Fruit fly (Drosophila melanogaster) whole organism, embryonic: Measurements from ENCODE around the gene Cpr78E.
A peak's percentile ranks its signal among the peaks of the same experiment; 100 is the strongest.

Experiments
- Antp ChIP-seq: fragments of 200-800 bp; sonication (Bioruptor generic); optimal IDR thresholded peaks from 3 replicates; lab custom pipeline; 2016; ENCODE audit warnings: missing biosample characterization, missing genetic modification characterization
- Atf3 ChIP-seq: fragments of 200-800 bp; sonication (Bioruptor generic); optimal IDR thresholded peaks from 3 replicates; lab custom pipeline; 2016; ENCODE audit warnings: missing biosample characterization, missing genetic modification characterization
- Atf6 ChIP-seq: fragments of 200-800 bp; sonication (Bioruptor generic); IDR thresholded peaks from 2 replicates; pipeline ENCODE4 v1.3.6; 2022; ENCODE audit warnings: missing biosample characterization, missing genetic modification characterization
- B-H1 ChIP-seq: fragments of 200-800 bp; sonication (Bioruptor generic); IDR thresholded peaks from 3 replicates; pipeline ENCODE4 v1.3.6; 2022; ENCODE audit warnings: missing biosample characterization, missing genetic modification characterization
- CG10147 ChIP-seq: fragments of 200-800 bp; sonication (Bioruptor generic); optimal IDR thresholded peaks from 2 replicates; lab custom pipeline; 2019; ENCODE audit warnings: missing biosample characterization, mild to moderate bottlenecking, missing genetic modification characterization, moderate library complexity
- CG10431 ChIP-seq: fragments of 200-800 bp; sonication (Bioruptor generic); optimal IDR thresholded peaks from 3 replicates; lab custom pipeline; 2018; ENCODE audit warnings: missing biosample characterization, mild to moderate bottlenecking, missing genetic modification characterization
- CG10543 ChIP-seq: fragments of 200-800 bp; sonication (Bioruptor generic); optimal IDR thresholded peaks from 3 replicates; lab custom pipeline; 2017; ENCODE audit warnings: missing biosample characterization, mild to moderate bottlenecking, missing genetic modification characterization, moderate library complexity
- CG10979 ChIP-seq: fragments of 200-800 bp; sonication (Bioruptor generic); optimal IDR thresholded peaks from 2 replicates; lab custom pipeline; 2018; ENCODE audit warnings: missing biosample characterization, mild to moderate bottlenecking, missing genetic modification characterization, moderate library complexity
- CG11247 ChIP-seq: fragments of 200-800 bp; sonication (Bioruptor generic); IDR thresholded peaks from 2 replicates; pipeline ENCODE4 v1.3.6; 2022; ENCODE audit warnings: missing biosample characterization, missing genetic modification characterization
- CG11456 ChIP-seq: fragments of 200-800 bp; sonication (Bioruptor generic); IDR thresholded peaks from 3 replicates; pipeline ENCODE4 v1.3.6; 2022; ENCODE audit warnings: missing biosample characterization, missing genetic modification characterization
- CG11723 ChIP-seq: fragments of 200-800 bp; sonication (Bioruptor generic); optimal IDR thresholded peaks from 2 replicates; lab custom pipeline; 2017; ENCODE audit warnings: missing biosample characterization, mild to moderate bottlenecking, missing genetic modification characterization
- CG17186 ChIP-seq: fragments of 200-800 bp; sonication (Bioruptor generic); optimal IDR thresholded peaks from 3 replicates; lab custom pipeline; 2017; ENCODE audit warnings: missing biosample characterization, missing genetic modification reagents, missing genetic modification characterization
- CG17328 ChIP-seq: fragments of 200-800 bp; sonication (Bioruptor generic); IDR thresholded peaks from 2 replicates; pipeline ENCODE4 v1.3.6; 2022; ENCODE audit warnings: missing biosample characterization, missing genetic modification characterization
- CG17361 ChIP-seq: fragments of 200-800 bp; sonication (Bioruptor generic); IDR thresholded peaks from 3 replicates; pipeline ENCODE4 v1.3.6; 2022; ENCODE audit warnings: missing biosample characterization, missing genetic modification characterization
- CG17612 ChIP-seq: fragments of 200-800 bp; sonication (Bioruptor generic); IDR thresholded peaks from 2 replicates; pipeline ENCODE4 v1.3.6; 2022; ENCODE audit warnings: missing biosample characterization, missing genetic modification characterization
- CG3163 ChIP-seq: fragments of 200-800 bp; sonication (Bioruptor generic); optimal IDR thresholded peaks from 3 replicates; lab custom pipeline; 2016; ENCODE audit warnings: missing biosample characterization, missing genetic modification characterization
- CG32772 ChIP-seq: fragments of 200-800 bp; sonication (Bioruptor generic); IDR thresholded peaks from 2 replicates; pipeline ENCODE4 v1.3.6; 2022; ENCODE audit warnings: missing biosample characterization, missing genetic modification characterization
- CG3995 ChIP-seq: fragments of 200-800 bp; sonication (Bioruptor generic); optimal IDR thresholded peaks from 3 replicates; lab custom pipeline; 2016; ENCODE audit warnings: missing biosample characterization, missing genetic modification characterization
- CG4820 ChIP-seq: fragments of 200-800 bp; sonication (Bioruptor generic); optimal IDR thresholded peaks from 3 replicates; lab custom pipeline; 2016; ENCODE audit warnings: missing biosample characterization, missing genetic modification characterization
- CG6254 ChIP-seq: fragments of 200-800 bp; sonication (Bioruptor generic); optimal IDR thresholded peaks from 3 replicates; lab custom pipeline; 2017; ENCODE audit warnings: mild to moderate bottlenecking, missing biosample characterization, missing genetic modification reagents, missing genetic modification characterization
- CG6272 ChIP-seq: fragments of 200-800 bp; sonication (Bioruptor generic); IDR thresholded peaks from 2 replicates; pipeline ENCODE4 v1.3.6; 2022; ENCODE audit warnings: missing biosample characterization, missing genetic modification characterization
- CG6765 ChIP-seq: fragments of 200-800 bp; sonication (Bioruptor generic); optimal IDR thresholded peaks from 3 replicates; lab custom pipeline; 2017; ENCODE audit warnings: missing biosample characterization, mild to moderate bottlenecking, missing genetic modification characterization
- CG6813 ChIP-seq: fragments of 200-800 bp; sonication (Bioruptor generic); optimal IDR thresholded peaks from 2 replicates; lab custom pipeline; 2017; ENCODE audit warnings: missing biosample characterization, missing genetic modification characterization, mild to moderate bottlenecking, moderate library complexity, missing genetic modification reagents
- CG7556 ChIP-seq: fragments of 200-800 bp; sonication (Bioruptor generic); optimal IDR thresholded peaks from 2 replicates; lab custom pipeline; 2017; ENCODE audit warnings: missing biosample characterization, mild to moderate bottlenecking, missing genetic modification characterization
- CG7987 ChIP-seq: fragments of 200-800 bp; sonication (Bioruptor generic); optimal IDR thresholded peaks from 2 replicates; lab custom pipeline; 2018; ENCODE audit warnings: missing biosample characterization, mild to moderate bottlenecking, missing genetic modification characterization, moderate library complexity
- CG8281 ChIP-seq: fragments of 200-800 bp; sonication (Bioruptor generic); optimal IDR thresholded peaks from 2 replicates; lab custom pipeline; 2018; ENCODE audit warnings: missing biosample characterization, mild to moderate bottlenecking, missing genetic modification characterization, moderate library complexity
- Dbx ChIP-seq: fragments of 200-800 bp; sonication (Bioruptor generic); IDR thresholded peaks from 3 replicates; pipeline ENCODE4 v1.3.6; 2022; ENCODE audit warnings: missing biosample characterization, missing genetic modification characterization
- Fer2 ChIP-seq: fragments of 200-800 bp; sonication (Bioruptor generic); optimal IDR thresholded peaks from 2 replicates; lab custom pipeline; 2018; ENCODE audit warnings: missing biosample characterization, mild to moderate bottlenecking, missing genetic modification characterization, moderate library complexity
- Hr78 ChIP-seq, 2 experiments: fragments of 200-800 bp in 1 of 2; fragments of >200 bp in 1 of 2; sonication (Bioruptor generic) in 1 of 2; optimal IDR thresholded peaks; 2 replicates each; lab custom pipeline; 2017 to 2019; ENCODE audit warnings: missing biosample characterization in 2 of 2, missing genetic modification characterization in 2 of 2, mild to moderate bottlenecking in 1 of 2, moderate library complexity in 1 of 2
- Lpt ChIP-seq: fragments of >200 bp; optimal IDR thresholded peaks from 2 replicates; lab custom pipeline; 2018; ENCODE audit warnings: missing biosample characterization, missing genetic modification characterization
- Max ChIP-seq: fragments of 200-800 bp; sonication (Bioruptor generic); optimal IDR thresholded peaks from 2 replicates; lab custom pipeline; 2016; ENCODE audit warnings: missing biosample characterization, mild to moderate bottlenecking, missing genetic modification characterization
- Optix ChIP-seq: fragments of 200-800 bp; sonication (Bioruptor generic); IDR thresholded peaks from 3 replicates; pipeline ENCODE4 v1.3.6; 2022; ENCODE audit warnings: missing biosample characterization, missing genetic modification characterization
- Rfx ChIP-seq: fragments of 200-800 bp; sonication (Bioruptor generic); IDR thresholded peaks from 2 replicates; pipeline ENCODE4 v1.3.6; 2022; ENCODE audit warnings: missing biosample characterization, missing genetic modification characterization
- Sin3A ChIP-seq: fragments of >200 bp; optimal IDR thresholded peaks from 2 replicates; lab custom pipeline; 2018
- chm ChIP-seq: fragments of 200-800 bp; sonication (Bioruptor generic); IDR thresholded peaks from 2 replicates; pipeline ENCODE4 v1.3.6; 2022; ENCODE audit warnings: missing biosample characterization, missing genetic modification characterization
- dati ChIP-seq: fragments of 200-800 bp; sonication (Bioruptor generic); IDR thresholded peaks from 2 replicates; pipeline ENCODE4 v1.3.6; 2022; ENCODE audit warnings: missing biosample characterization, missing genetic modification characterization
- dmrt11E ChIP-seq: fragments of 200-800 bp; sonication (Bioruptor generic); optimal IDR thresholded peaks from 3 replicates; lab custom pipeline; 2018; ENCODE audit warnings: missing biosample characterization, mild to moderate bottlenecking, missing genetic modification characterization, moderate library complexity
- dmrt99B ChIP-seq: fragments of 200-800 bp; sonication (Bioruptor generic); optimal IDR thresholded peaks from 2 replicates; lab custom pipeline; 2018; ENCODE audit warnings: missing biosample characterization, mild to moderate bottlenecking, missing genetic modification characterization, moderate library complexity
- gcm ChIP-seq: fragments of 200-800 bp; sonication (Bioruptor generic); optimal IDR thresholded peaks from 2 replicates; lab custom pipeline; 2019; ENCODE audit warnings: missing biosample characterization, mild to moderate bottlenecking, missing genetic modification characterization, moderate library complexity
- grn ChIP-seq: fragments of 200-800 bp; sonication (Bioruptor generic); optimal IDR thresholded peaks from 3 replicates; lab custom pipeline; 2017; ENCODE audit warnings: missing biosample characterization, missing genetic modification characterization
- gsb ChIP-seq: fragments of 200-800 bp; sonication (Bioruptor generic); IDR thresholded peaks from 2 replicates; pipeline ENCODE4 v1.3.6; 2022; ENCODE audit warnings: missing biosample characterization, missing genetic modification characterization
- gt ChIP-seq: fragments of 200-800 bp; sonication (Bioruptor generic); IDR thresholded peaks from 2 replicates; pipeline ENCODE4 v1.3.6; 2022; ENCODE audit warnings: missing biosample characterization, missing genetic modification characterization
- hbn ChIP-seq: fragments of 200-800 bp; sonication (Bioruptor generic); IDR thresholded peaks from 2 replicates; pipeline ENCODE4 v1.3.6; 2022; ENCODE audit warnings: missing biosample characterization, missing genetic modification characterization; ENCODE audit not compliant: partially characterized antibody
- insv ChIP-seq, 2 experiments: fragments of 200-800 bp; sonication (Bioruptor generic); optimal IDR thresholded peaks; 3 replicates each; lab custom pipeline; 2016 to 2018; ENCODE audit warnings: missing biosample characterization in 2 of 2, missing genetic modification characterization in 2 of 2
- maf-S ChIP-seq: fragments of 200-800 bp; sonication (Bioruptor generic); optimal IDR thresholded peaks from 2 replicates; lab custom pipeline; 2016; ENCODE audit warnings: missing biosample characterization, missing genetic modification characterization
- onecut ChIP-seq: fragments of 200-800 bp; sonication (Bioruptor generic); IDR thresholded peaks from 2 replicates; pipeline ENCODE4 v1.3.6; 2022; ENCODE audit warnings: missing biosample characterization, missing genetic modification characterization
- stwl ChIP-seq: fragments of 200-800 bp; sonication (Bioruptor generic); optimal IDR thresholded peaks from 3 replicates; lab custom pipeline; 2018; ENCODE audit warnings: missing biosample characterization, mild to moderate bottlenecking, missing genetic modification characterization, moderate library complexity
- tll ChIP-seq, 2 experiments: fragments of 200-800 bp in 1 of 2; fragments of >200 bp in 1 of 2; sonication (Bioruptor generic) in 1 of 2; optimal IDR thresholded peaks; 2 replicates each; lab custom pipeline; 2017 to 2019; ENCODE audit warnings: missing biosample characterization in 2 of 2, missing genetic modification characterization in 2 of 2, mild to moderate bottlenecking in 1 of 2, moderate library complexity in 1 of 2
- vnd ChIP-seq: fragments of 200-800 bp; sonication (Bioruptor generic); IDR thresholded peaks from 3 replicates; pipeline ENCODE4 v1.3.6; 2022; ENCODE audit warnings: missing biosample characterization, missing genetic modification characterization; ENCODE audit not compliant: partially characterized antibody
- wek ChIP-seq: fragments of 200-800 bp; sonication (Bioruptor generic); optimal IDR thresholded peaks from 3 replicates; lab custom pipeline; 2018; ENCODE audit warnings: missing biosample characterization, mild to moderate bottlenecking, missing genetic modification characterization, moderate library complexity
- z ChIP-seq: fragments of 200-800 bp; sonication (Bioruptor generic); IDR thresholded peaks from 3 replicates; pipeline ENCODE4 v1.3.6; 2022; ENCODE audit warnings: missing biosample characterization, missing genetic modification characterization

The Cpr78E gene

DNA sequence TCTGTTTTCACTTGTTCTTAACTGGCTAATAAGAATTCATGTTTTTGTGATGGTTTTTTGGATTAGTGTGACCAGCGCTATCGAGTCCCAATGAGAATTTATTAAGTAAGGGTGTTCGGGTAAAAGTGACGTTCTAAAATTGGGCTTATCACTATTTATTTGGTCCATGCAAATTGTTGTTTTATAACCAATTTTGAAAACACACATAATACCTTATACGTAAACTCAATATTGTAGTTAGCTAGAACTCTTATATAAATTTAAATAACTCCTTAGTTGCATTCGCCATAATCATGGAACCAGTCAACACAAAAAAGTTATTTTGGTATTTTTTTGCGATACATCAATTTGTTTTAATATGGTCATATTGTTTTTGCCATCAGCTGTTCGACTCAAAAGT, 12.9 kb upstream of the Cpr78E start, which contains the start of the genes Als2 and CG11248 (continued):
- TF ChIP-seq CG4820 (GFP tag; lab: Kevin White, UChicago) (peak; percentile 68), Dbx (peak; percentile 70), Optix (GFP tag; lab: Robert Waterston, UW) (no peak), wek (GFP tag; lab: Kevin White, UChicago) (peak; percentile 90), gt (GFP tag; lab: Robert Waterston, UW) (no peak), gcm (no peak), CG17361 (GFP tag; lab: Robert Waterston, UW) (no peak; the same call in 1 of the 3 replicates), dati (no peak), Antp (peak; percentile 57), CG6813 (no peak), Sin3A (lab: Kevin White, UChicago) (peak; percentile 6), hbn (GFP tag; lab: Robert Waterston, UW) (no peak), CG3995 (GFP tag; lab: Kevin White, UChicago) (peak; percentile 87), maf-S (GFP tag; lab: Kevin White, UChicago) (peak; percentile 60), stwl (tag; lab: Kevin White, UChicago) (peak; percentile 82), Atf3 (GFP tag; lab: Kevin White, UChicago) (peak; percentile 57), CG10147 (GFP tag; lab: Kevin White, UChicago) (no peak), Max (GFP tag; lab: Kevin White, UChicago) (peak; percentile 66), dmrt99B (tag; lab: Kevin White, UChicago) (no peak), chm (GFP tag; lab: Robert Waterston, UW) (no peak), gsb (no peak), CG3163 (GFP tag; lab: Kevin White, UChicago) (peak; percentile 17), CG10431 (GFP tag; lab: Kevin White, UChicago) (no peak), CG11456 (GFP tag; lab: Robert Waterston, UW) (peak; percentile 81), onecut (GFP tag; lab: Robert Waterston, UW) (no peak), vnd (no peak), grn (GFP tag; lab: Kevin White, UChicago) (no peak), tll (GFP tag; optimal IDR thresholded peaks at IDR 0.05; lab: Kevin White, UChicago) (peak in 1 of 2 experiments; percentile 29), Rfx (GFP tag; lab: Robert Waterston, UW) (peak; percentile 80), B-H1 (GFP tag; lab: Robert Waterston, UW) (peak; percentile 43; the same call in 2 of the 3 replicates), CG6765 (GFP tag; lab: Kevin White, UChicago) (no peak), CG17328 (GFP tag; lab: Robert Waterston, UW) (peak; percentile 45; the same call in 1 of the 2 replicates), CG11723 (GFP tag; lab: Kevin White, UChicago) (peak; percentile 27), insv (GFP tag; optimal IDR thresholded peaks at IDR 0.05; lab: Kevin White, UChicago) (peak; percentile 81 to 96), z (GFP tag; lab: Robert Waterston, UW) (no peak), CG6272 (GFP tag; lab: Robert Waterston, UW) (peak; percentile 61; the same call in 1 of the 2 replicates), CG6254 (GFP tag; lab: Kevin White, UChicago) (no peak), CG7987 (no peak), Lpt (GFP tag; lab: Kevin White, UChicago) (no peak), dmrt11E (peak; percentile 84), CG17186 (GFP tag; lab: Kevin White, UChicago) (peak; percentile 50), CG32772 (peak; percentile 63), Hr78 (GFP tag; optimal IDR thresholded peaks at IDR 0.05; lab: Kevin White, UChicago) (no peak), CG8281 (peak; percentile 5), Fer2 (tag; lab: Kevin White, UChicago) (peak; percentile 68), CG17612 (GFP tag; lab: Robert Waterston, UW) (peak; percentile 30; the same call in 1 of the 2 replicates), CG10979 (tag; lab: Kevin White, UChicago) (peak; percentile 69), CG7556 (GFP tag; lab: Kevin White, UChicago) (no peak), Atf6 (GFP tag; lab: Robert Waterston, UW) (peak; percentile 30; the same call in 1 of the 2 replicates), CG10543 (GFP tag; lab: Kevin White, UChicago) (no peak), CG11247 (no peak)
